Fruit fly (Drosophila melanogaster) whole organism, adult: ENCODE data around the gene CG13991.

Experiments
- CG11617 ChIP-seq: fragments of 200-800 bp; sonication (Bioruptor generic); optimal IDR thresholded peaks from 2 replicates; lab custom pipeline; 2017; ENCODE audit warnings: mild to moderate bottlenecking, missing biosample characterization, missing genetic modification reagents, missing genetic modification characterization
- CG12768 ChIP-seq: fragments of 200-800 bp; sonication (Bioruptor generic); optimal IDR thresholded peaks from 2 replicates; lab custom pipeline; 2017; ENCODE audit warnings: missing biosample characterization, missing genetic modification characterization, mild to moderate bottlenecking, moderate library complexity, missing genetic modification reagents
- CG14711 ChIP-seq: fragments of 200-800 bp; sonication (Bioruptor generic); optimal IDR thresholded peaks from 2 replicates; lab custom pipeline; 2018; ENCODE audit warnings: missing biosample characterization, mild to moderate bottlenecking, missing genetic modification characterization, moderate library complexity
- CG1620 ChIP-seq: fragments of 200-800 bp; sonication (Bioruptor generic); optimal IDR thresholded peaks from 2 replicates; lab custom pipeline; 2016; ENCODE audit warnings: missing biosample characterization, missing genetic modification characterization
- CG33017 ChIP-seq: fragments of 200-800 bp; sonication (Bioruptor generic); optimal IDR thresholded peaks from 2 replicates; lab custom pipeline; 2018; ENCODE audit warnings: missing biosample characterization, mild to moderate bottlenecking, missing genetic modification characterization, moderate library complexity
- CG5204 ChIP-seq: fragments of 200-800 bp; sonication (Bioruptor generic); optimal IDR thresholded peaks from 2 replicates; lab custom pipeline; 2016; ENCODE audit warnings: missing biosample characterization, missing genetic modification characterization
- CG7045 ChIP-seq: fragments of 200-800 bp; sonication (Bioruptor generic); optimal IDR thresholded peaks from 2 replicates; lab custom pipeline; 2017; ENCODE audit warnings: missing biosample characterization, mild to moderate bottlenecking, missing genetic modification characterization
- CG7101 ChIP-seq: fragments of 200-800 bp; sonication (Bioruptor generic); optimal IDR thresholded peaks from 2 replicates; lab custom pipeline; 2018; ENCODE audit warnings: missing biosample characterization, mild to moderate bottlenecking, missing genetic modification characterization, moderate library complexity
- Clk ChIP-seq: fragments of 200-800 bp; sonication (Bioruptor generic); optimal IDR thresholded peaks from 2 replicates; lab custom pipeline; 2017; ENCODE audit warnings: missing biosample characterization, missing genetic modification characterization
- Crg-1 ChIP-seq: fragments of 200-800 bp; sonication (Bioruptor generic); optimal IDR thresholded peaks from 2 replicates; lab custom pipeline; 2016; ENCODE audit warnings: missing biosample characterization, missing genetic modification characterization
- Hr96 ChIP-seq: fragments of 200-800 bp; sonication (Bioruptor generic); optimal IDR thresholded peaks from 2 replicates; lab custom pipeline; 2016; ENCODE audit warnings: missing biosample characterization, missing genetic modification characterization
- Mnt ChIP-seq: fragments of 200-800 bp; sonication (Bioruptor generic); optimal IDR thresholded peaks from 2 replicates; lab custom pipeline; 2016; ENCODE audit warnings: missing biosample characterization, mild to moderate bottlenecking, missing genetic modification characterization
- bab1 ChIP-seq: fragments of 200-800 bp; sonication (Bioruptor generic); optimal IDR thresholded peaks from 3 replicates; lab custom pipeline; 2019; ENCODE audit warnings: missing biosample characterization, mild to moderate bottlenecking, missing genetic modification characterization, moderate library complexity
- cic ChIP-seq: fragments of 200-800 bp; sonication (Bioruptor generic); optimal IDR thresholded peaks from 2 replicates; lab custom pipeline; 2017; ENCODE audit warnings: missing biosample characterization, mild to moderate bottlenecking, missing genetic modification characterization, moderate library complexity
- cnc ChIP-seq, 2 experiments: fragments of >200 bp; optimal IDR thresholded peaks; 2 replicates each; lab custom pipeline; 2017
- kay ChIP-seq: fragments of 200-800 bp; sonication (Bioruptor generic); peaks from one replicate; lab custom pipeline; 2016; ENCODE audit warnings: missing biosample characterization, missing genetic modification characterization, borderline replicate concordance
- ovo ChIP-seq: fragments of 200-800 bp; sonication (Bioruptor generic); optimal IDR thresholded peaks from 2 replicates; lab custom pipeline; 2016; ENCODE audit warnings: missing biosample characterization, missing genetic modification characterization
- pad ChIP-seq: fragments of 200-800 bp; sonication (Bioruptor generic); optimal IDR thresholded peaks from 3 replicates; lab custom pipeline; 2017; ENCODE audit warnings: missing biosample characterization, missing genetic modification characterization, mild to moderate bottlenecking, moderate library complexity, missing genetic modification reagents
- tj ChIP-seq: fragments of 200-800 bp; sonication (Bioruptor generic); optimal IDR thresholded peaks from 3 replicates; lab custom pipeline; 2017; ENCODE audit warnings: missing biosample characterization, mild to moderate bottlenecking, missing genetic modification characterization, moderate library complexity
- toe ChIP-seq: fragments of 200-800 bp; sonication (Bioruptor generic); optimal IDR thresholded peaks from 2 replicates; lab custom pipeline; 2016; ENCODE audit warnings: missing biosample characterization, missing genetic modification characterization

CG13991 gene

dm6 chr2L:6151669-6152068 is 12.5 kb downstream of the CG13991 start, which contains the start of gene Muc26B:
Gene Muc26B, plus strand, starts transcription at chr2L:6151969.
- TF ChIP-seq Mnt (GFP tag; lab: Kevin White, UChicago) (no peak), CG11617 (GFP tag; lab: Kevin White, UChicago) (no peak), cnc (optimal IDR thresholded peaks at IDR 0.05; lab: Kevin White, UChicago) (no peak), cic (GFP tag; lab: Kevin White, UChicago) (no peak), toe (GFP tag; lab: Kevin White, UChicago) (no peak)

dm6 chr2L:6155041-6155440 is 15.9 kb downstream of the CG13991 start, which contains the start of gene CG31639:
Gene CG31639, minus strand, starts transcription at chr2L:6155141.
- no peak for TF ChIP-seq CG33017 (tag; lab: Kevin White, UChicago)
- TF ChIP-seq CG11617 (GFP tag; lab: Kevin White, UChicago) = no peak
- no peak for TF ChIP-seq toe (GFP tag; lab: Kevin White, UChicago)
- no peak for TF ChIP-seq tj (GFP tag; lab: Kevin White, UChicago)

DNA sequence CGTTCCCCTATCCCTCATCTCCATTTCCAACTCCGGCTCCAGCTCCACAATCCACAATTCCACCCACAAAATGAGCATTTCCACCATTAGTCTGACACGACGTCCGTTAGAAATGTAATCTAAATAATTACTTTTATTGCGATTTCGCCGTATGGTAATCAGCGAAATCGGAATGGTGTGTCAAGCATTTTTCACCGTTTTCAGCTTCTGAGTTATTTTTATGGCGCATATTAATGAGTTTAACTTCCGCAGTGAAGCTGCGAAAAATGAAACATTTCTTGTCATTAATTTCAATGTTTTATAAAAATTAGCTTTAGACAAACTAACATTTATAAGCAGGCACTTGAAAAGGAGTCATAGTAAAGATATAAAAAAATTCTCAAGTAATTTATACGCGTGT is 20.9 kb downstream of the CG13991 start, which contains the start of gene CG13989:
TSS of gene CG13989 (plus strand) at position 301 of the 400 bp plus-strand sequence.
- no peak for TF ChIP-seq cnc (optimal IDR thresholded peaks at IDR 0.05; lab: Kevin White, UChicago)
- TF ChIP-seq Clk (GFP tag; lab: Kevin White, UChicago) = no peak
- TF ChIP-seq CG14711 = no peak
- TF ChIP-seq cic (GFP tag; lab: Kevin White, UChicago) = no peak
- TF ChIP-seq CG11617 (GFP tag; lab: Kevin White, UChicago) = no peak
- no peak for TF ChIP-seq Crg-1 (GFP tag; lab: Kevin White, UChicago)
- TF ChIP-seq pad = no peak
- no peak for TF ChIP-seq ovo (GFP tag; lab: Kevin White, UChicago)
- TF ChIP-seq Hr96 (GFP tag; lab: Kevin White, UChicago) = no peak
- TF ChIP-seq CG7045 (GFP tag; lab: Kevin White, UChicago) = no peak

- TF ChIP-seq CG1620 (GFP tag; lab: Kevin White, UChicago) = no peak
- TF ChIP-seq CG7101 (tag; lab: Kevin White, UChicago) = no peak
- TF ChIP-seq Clk (GFP tag; lab: Kevin White, UChicago) = no peak
- no peak for TF ChIP-seq bab1 (GFP tag; lab: Kevin White, UChicago)
- TF ChIP-seq pad = no peak
Observed at dm6 chr2L:6165686-6166085, 26.5 kb downstream of the CG13991 start.

- TF ChIP-seq cnc (optimal IDR thresholded peaks at IDR 0.05; lab: Kevin White, UChicago) (no peak), CG7101 (tag; lab: Kevin White, UChicago) (no peak), toe (GFP tag; lab: Kevin White, UChicago) (no peak), cic (GFP tag; lab: Kevin White, UChicago) (no peak), ovo (GFP tag; lab: Kevin White, UChicago) (no peak), CG7045 (GFP tag; lab: Kevin White, UChicago) (no peak), Clk (GFP tag; lab: Kevin White, UChicago) (no peak), Mnt (GFP tag; lab: Kevin White, UChicago) (no peak), bab1 (GFP tag; lab: Kevin White, UChicago) (no peak)
Observed at dm6 chr2L:6169119-6169518, 29.9 kb downstream of the CG13991 start.

DNA sequence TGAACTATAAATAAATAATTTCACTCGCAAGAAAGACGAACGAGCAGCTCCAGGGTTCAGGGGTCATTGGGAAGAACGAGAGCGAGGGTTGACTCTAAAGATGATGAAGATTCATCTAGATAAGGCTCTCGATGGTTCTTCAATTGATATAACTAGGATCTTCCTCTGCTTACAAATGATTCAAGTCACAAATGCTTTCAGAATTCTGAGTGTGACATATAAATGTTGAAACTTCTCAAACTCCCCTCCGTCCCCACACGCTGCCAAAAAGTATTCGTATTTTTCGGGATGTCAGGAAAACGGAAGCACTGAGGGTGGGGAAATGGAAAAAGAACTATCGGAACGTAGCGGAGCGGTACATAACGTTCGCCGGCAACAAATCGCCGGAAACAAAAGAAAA is 32.0 kb downstream of the CG13991 start:
- TF ChIP-seq Crg-1 (GFP tag; lab: Kevin White, UChicago) = no peak
- no peak for TF ChIP-seq CG14711
- TF ChIP-seq CG11617 (GFP tag; lab: Kevin White, UChicago) = no peak
- no peak for TF ChIP-seq Mnt (GFP tag; lab: Kevin White, UChicago)
- TF ChIP-seq CG1620 (GFP tag; lab: Kevin White, UChicago) = no peak
- no peak for TF ChIP-seq CG12768 (GFP tag; lab: Kevin White, UChicago)
- no peak for TF ChIP-seq toe (GFP tag; lab: Kevin White, UChicago)
- no peak for TF ChIP-seq CG7101 (tag; lab: Kevin White, UChicago)
- TF ChIP-seq CG33017 (tag; lab: Kevin White, UChicago) = no peak
- TF ChIP-seq cnc (optimal IDR thresholded peaks at IDR 0.05; lab: Kevin White, UChicago) = no peak
- TF ChIP-seq CG5204 (GFP tag; lab: Kevin White, UChicago) = no peak
- TF ChIP-seq Clk (GFP tag; lab: Kevin White, UChicago) = no peak
- TF ChIP-seq CG7045 (GFP tag; lab: Kevin White, UChicago) = no peak
- no peak for TF ChIP-seq cic (GFP tag; lab: Kevin White, UChicago)
- TF ChIP-seq ovo (GFP tag; lab: Kevin White, UChicago) = no peak
- no peak for TF ChIP-seq kay

DNA sequence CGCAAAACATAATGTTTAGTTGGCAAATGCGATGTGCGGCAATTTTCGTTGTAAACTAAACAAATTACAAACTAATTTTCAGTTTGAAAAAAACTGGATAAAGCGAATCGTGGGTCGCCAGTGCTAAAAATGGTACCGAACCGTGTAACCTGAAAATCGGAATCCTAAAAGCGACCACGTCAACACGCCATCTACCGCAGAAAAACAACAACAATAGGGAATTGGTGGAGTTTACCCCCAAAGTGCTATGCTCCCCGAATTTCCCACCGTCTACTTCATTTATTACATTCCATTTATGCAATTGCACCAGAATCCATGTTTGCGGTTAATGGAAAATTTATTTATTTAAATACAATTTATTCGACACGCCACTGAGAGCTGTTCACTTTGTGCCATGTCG is 33.8 kb downstream of the CG13991 start:
- TF ChIP-seq CG14711 = no peak
- TF ChIP-seq Crg-1 (GFP tag; lab: Kevin White, UChicago) = no peak
- no peak for TF ChIP-seq CG7045 (GFP tag; lab: Kevin White, UChicago)
- TF ChIP-seq cic (GFP tag; lab: Kevin White, UChicago) = no peak
- TF ChIP-seq Clk (GFP tag; lab: Kevin White, UChicago) = no peak
- TF ChIP-seq CG11617 (GFP tag; lab: Kevin White, UChicago) = no peak
- no peak for TF ChIP-seq toe (GFP tag; lab: Kevin White, UChicago)
